Worm (Caenorhabditis elegans) whole organism, L4/young adult: Measurements from ENCODE around the gene nas-20.

ENCODE experiments used
- W03F9.2 ChIP-seq: fragments of 150-350 bp; optimal IDR thresholded peaks from 2 replicates; lab custom pipeline; 2014; ENCODE audit warnings: missing biosample characterization, missing genetic modification characterization
- dao-5 ChIP-seq: sonication (generic microtip); optimal IDR thresholded peaks from 2 replicates; lab custom pipeline; 2016; ENCODE audit warnings: missing genotype, missing genetic modification characterization, moderate library complexity, missing compliant biosample characterization
- him-1 ChIP-seq: sonication (generic microtip); optimal IDR thresholded peaks from 2 replicates; lab custom pipeline; 2016; ENCODE audit warnings: missing genotype, missing genetic modification reagents, missing genetic modification characterization, missing compliant biosample characterization

DNA sequence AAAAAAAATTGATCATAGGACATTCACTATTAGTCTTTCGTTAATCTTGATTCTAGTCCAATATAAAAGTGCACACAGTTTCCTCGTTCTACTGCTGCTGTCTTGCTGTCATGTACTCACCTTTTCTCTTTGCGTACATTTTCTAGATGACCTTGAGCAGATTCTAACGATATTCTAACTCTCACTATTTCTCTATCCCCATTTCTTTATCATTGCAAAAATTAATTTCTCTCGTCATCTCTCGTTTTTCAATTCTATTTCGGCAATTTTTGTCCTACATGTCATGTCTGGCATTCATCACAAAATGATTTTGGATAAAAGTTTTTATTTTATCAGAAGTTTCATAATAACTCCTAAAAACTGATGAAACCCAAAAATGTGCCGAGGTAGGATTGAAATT, 36.7 kb upstream of the nas-20 start, which contains the start of gene ttll-5:
- TF ChIP-seq W03F9.2 (tag; lab: Kevin White, UChicago), result no peak
- TF ChIP-seq him-1 (tag; lab: Kevin White, UChicago), result no peak
- TF ChIP-seq dao-5 (tag; lab: Kevin White, UChicago), result no peak
